Fruit fly (Drosophila melanogaster) whole organism: ENCODE results near the gene betaggt-I.

ENCODE experiments used
- CG8478 ChIP-seq: fragments of >200 bp; optimal IDR thresholded peaks from 2 replicates; lab custom pipeline; 2018; ENCODE audit warnings: inconsistent platforms
- Dll ChIP-seq: fragments of >200 bp; optimal IDR thresholded peaks from 2 replicates; lab custom pipeline; 2017
- EcR ChIP-seq, 2 experiments: fragments of >200 bp; optimal IDR thresholded peaks; 2 replicates each; lab custom pipeline; 2017; ENCODE audit warnings: missing biosample characterization in 2 of 2, missing genetic modification characterization in 2 of 2, missing genetic modification reagents in 2 of 2
- pan ChIP-seq: fragments of >200 bp; optimal IDR thresholded peaks from 2 replicates; lab custom pipeline; 2017
- psq ChIP-seq: fragments of >200 bp; optimal IDR thresholded peaks from 2 replicates; lab custom pipeline; 2017
- usp ChIP-seq: fragments of >200 bp; optimal IDR thresholded peaks from 2 replicates; lab custom pipeline; 2017; ENCODE audit warnings: missing biosample characterization, missing genetic modification characterization, mixed read lengths

betaggt-I gene

dm6 chr2L:4965923-4966322 is 20.5 kb downstream of the betaggt-I start:
- no peak for TF ChIP-seq CG8478 (lab: Kevin White, UChicago)
- no peak for TF ChIP-seq EcR (GFP tag; optimal IDR thresholded peaks at IDR 0.05; lab: Kevin White, UChicago)
- no peak for TF ChIP-seq Dll (lab: Kevin White, UChicago)
- TF ChIP-seq usp (GFP tag; lab: Kevin White, UChicago), result no peak
- no peak for TF ChIP-seq psq (lab: Kevin White, UChicago)
- no peak for TF ChIP-seq pan (lab: Kevin White, UChicago)

- TF ChIP-seq Dll (lab: Kevin White, UChicago) (no peak), pan (lab: Kevin White, UChicago) (no peak), psq (lab: Kevin White, UChicago) (no peak), EcR (GFP tag; optimal IDR thresholded peaks at IDR 0.05; lab: Kevin White, UChicago) (no peak), CG8478 (lab: Kevin White, UChicago) (no peak), usp (GFP tag; lab: Kevin White, UChicago) (no peak)
These were observed 22.1 kb downstream of the betaggt-I start, which contains the start of gene eIF3i for dm6 chr2L:4967511-4967910. Gene eIF3i (minus strand): TSS chr2L:4967775.

- TF ChIP-seq usp (GFP tag; lab: Kevin White, UChicago) (no peak), pan (lab: Kevin White, UChicago) (no peak), EcR (GFP tag; optimal IDR thresholded peaks at IDR 0.05; lab: Kevin White, UChicago) (no peak), CG8478 (lab: Kevin White, UChicago) (no peak), Dll (lab: Kevin White, UChicago) (no peak), psq (lab: Kevin White, UChicago) (no peak)
These were observed 23.4 kb downstream of the betaggt-I start, which contains the start of the genes Scox and Polr1C for dm6 chr2L:4968767-4969166. Gene Scox (minus strand): TSS chr2L:4968935. Gene Polr1C (plus strand): TSS chr2L:4969004.

- no peak for TF ChIP-seq Dll (lab: Kevin White, UChicago)
- TF ChIP-seq usp (GFP tag; lab: Kevin White, UChicago), result no peak
- TF ChIP-seq psq (lab: Kevin White, UChicago), result no peak
- TF ChIP-seq CG8478 (lab: Kevin White, UChicago), result no peak
- no peak for TF ChIP-seq pan (lab: Kevin White, UChicago)
- TF ChIP-seq EcR (GFP tag; optimal IDR thresholded peaks at IDR 0.05; lab: Kevin White, UChicago), result no peak
These were observed 26.0 kb downstream of the betaggt-I start, which contains the start of gene CG14043 for dm6 chr2L:4971329-4971798. Gene CG14043 (plus strand): TSS chr2L:4971702.

DNA sequence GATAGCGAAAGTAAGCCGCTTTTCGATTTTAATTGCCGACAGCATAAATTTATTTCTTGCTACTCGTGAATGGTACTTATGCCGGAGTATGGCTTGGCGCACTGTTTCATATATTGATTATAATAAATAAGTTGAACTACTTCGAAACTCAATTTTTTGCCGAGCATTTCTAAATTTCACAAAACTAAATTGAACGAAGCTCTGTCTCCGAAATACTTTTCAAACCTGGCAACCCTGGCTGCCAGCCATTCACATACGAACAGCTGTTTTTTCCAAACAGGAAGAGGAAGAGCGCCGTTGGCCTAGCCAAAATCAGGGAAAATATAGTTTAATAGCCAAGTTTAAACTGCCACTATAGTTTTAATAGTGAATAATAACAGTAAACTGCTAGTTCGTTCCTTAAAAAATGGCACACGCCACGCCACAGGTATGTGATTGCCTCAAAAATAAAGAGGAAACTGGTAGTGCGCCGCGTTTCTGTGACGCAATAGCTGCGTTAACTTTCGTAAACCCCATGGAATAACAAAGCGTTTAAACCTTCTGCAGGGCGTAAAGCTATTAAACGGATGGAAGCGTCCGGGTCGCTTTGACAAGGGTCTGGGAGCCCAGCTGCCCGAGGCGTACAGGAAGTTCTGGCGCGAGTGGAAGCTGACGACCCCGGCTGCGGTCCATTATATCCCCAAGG is 28.5 kb downstream of the betaggt-I start, which contains the start of gene mRpL28:
TSS of gene mRpL28 (plus strand) at position 246 of the 685 bp plus-strand sequence.
- TF ChIP-seq usp (GFP tag; lab: Kevin White, UChicago) (no peak), CG8478 (lab: Kevin White, UChicago) (no peak), Dll (lab: Kevin White, UChicago) (no peak), EcR (GFP tag; optimal IDR thresholded peaks at IDR 0.05; lab: Kevin White, UChicago) (no peak), pan (lab: Kevin White, UChicago) (no peak)

DNA sequence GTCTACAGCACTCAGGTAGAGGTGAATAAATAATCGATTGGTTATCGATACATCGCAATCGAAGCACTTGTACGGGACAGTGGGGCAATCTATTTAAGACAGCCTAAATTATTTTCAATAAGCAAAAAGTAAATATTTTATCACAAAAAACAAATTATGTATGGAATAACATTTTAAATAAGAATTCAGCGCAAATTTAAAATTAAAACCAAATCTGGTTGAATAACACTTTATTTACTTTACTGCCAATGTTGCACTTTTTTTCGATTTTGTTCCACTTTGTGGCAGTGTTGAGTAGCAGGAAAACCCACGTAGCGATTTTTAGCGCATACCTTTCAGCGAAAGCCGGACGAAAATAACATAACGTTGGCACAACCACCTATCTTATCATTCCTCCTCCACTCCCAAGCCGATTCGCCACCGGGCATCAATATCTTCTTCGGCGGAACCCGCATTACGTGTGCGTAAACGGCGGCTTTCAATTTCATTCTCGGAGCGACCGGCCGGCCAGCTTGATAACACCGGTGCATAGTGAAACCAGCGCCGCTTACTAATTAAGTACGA is 31.7 kb downstream of the betaggt-I start, which contains the start of the genes Gmd and CG3792:
TSS of gene Gmd (minus strand) at position 36 of the 564 bp plus-strand sequence.
TSS of gene CG3792 (plus strand) at position 325 of the 564 bp plus-strand sequence.
- no peak for TF ChIP-seq EcR (GFP tag; optimal IDR thresholded peaks at IDR 0.05; lab: Kevin White, UChicago)
- TF ChIP-seq psq (lab: Kevin White, UChicago), result no peak
- TF ChIP-seq usp (GFP tag; lab: Kevin White, UChicago), result no peak
- TF ChIP-seq CG8478 (lab: Kevin White, UChicago), result no peak
- no peak for TF ChIP-seq Dll (lab: Kevin White, UChicago)
- TF ChIP-seq pan (lab: Kevin White, UChicago), result no peak

DNA sequence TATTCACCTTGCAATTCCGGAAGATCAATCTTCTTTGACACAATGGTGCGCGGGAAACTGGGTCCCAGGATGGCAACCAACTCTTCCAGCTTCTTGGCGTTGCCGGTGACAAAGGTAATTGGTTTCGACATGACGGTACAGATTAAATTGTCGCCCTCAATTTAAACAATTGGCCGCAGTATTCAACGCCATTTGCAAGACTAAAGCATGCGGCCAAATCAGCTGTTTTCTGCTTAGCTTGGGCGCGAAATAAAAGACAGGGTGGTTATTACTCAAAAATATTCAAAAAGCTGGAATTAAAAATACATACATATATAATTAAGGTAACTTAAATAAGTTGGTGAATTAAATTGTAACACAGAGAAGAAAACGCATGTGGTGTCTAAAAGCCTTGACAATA is 33.8 kb downstream of the betaggt-I start, which contains the start of gene CG8891:
TSS of gene CG8891 (minus strand) at position 242 of the 400 bp plus-strand sequence.
- TF ChIP-seq CG8478 (lab: Kevin White, UChicago), result no peak
- no peak for TF ChIP-seq Dll (lab: Kevin White, UChicago)
- no peak for TF ChIP-seq usp (GFP tag; lab: Kevin White, UChicago)

DNA sequence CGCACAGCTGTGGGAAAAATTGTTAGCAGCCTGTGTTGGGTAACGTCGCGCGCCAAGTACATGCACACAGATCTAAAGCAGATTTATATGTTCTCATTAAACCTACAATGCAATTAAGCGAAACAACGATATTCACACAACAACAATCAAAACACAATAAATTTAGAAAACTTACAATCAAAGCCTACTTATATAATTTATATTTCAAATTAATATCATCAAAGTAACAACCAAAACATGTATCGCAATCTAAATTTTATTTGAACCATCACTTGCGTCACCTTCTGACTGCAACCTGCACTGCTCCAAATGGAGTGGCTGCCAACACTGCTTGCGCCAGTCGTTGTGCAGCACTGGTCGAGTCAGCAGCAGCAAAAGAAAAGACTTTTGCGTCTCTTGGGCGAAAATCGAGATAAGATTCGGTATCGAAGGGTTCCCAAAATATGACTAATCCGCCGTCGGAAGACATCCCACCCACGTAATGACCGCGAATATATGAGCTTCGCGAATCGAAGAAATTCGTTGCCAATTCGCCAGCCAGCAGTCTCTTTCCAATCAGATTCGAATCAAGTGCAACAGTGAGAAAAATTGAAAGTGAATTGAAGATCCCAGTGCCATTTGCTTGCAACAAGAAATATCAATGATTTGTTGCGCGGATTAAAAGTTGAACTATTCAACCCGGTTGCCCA is 36.0 kb downstream of the betaggt-I start, which contains the start of the genes CG8892 and CG34126:
TSS of gene CG8892 (minus strand) at position 315 of the 689 bp plus-strand sequence.
TSS of gene CG34126 (plus strand) at position 337 of the 689 bp plus-strand sequence.
- TF ChIP-seq pan (lab: Kevin White, UChicago) (no peak), usp (GFP tag; lab: Kevin White, UChicago) (no peak), psq (lab: Kevin White, UChicago) (no peak), EcR (GFP tag; optimal IDR thresholded peaks at IDR 0.05; lab: Kevin White, UChicago) (no peak), CG8478 (lab: Kevin White, UChicago) (no peak), Dll (lab: Kevin White, UChicago) (no peak)

- no peak for TF ChIP-seq CG8478 (lab: Kevin White, UChicago)
- TF ChIP-seq psq (lab: Kevin White, UChicago), result no peak
- TF ChIP-seq usp (GFP tag; lab: Kevin White, UChicago), result no peak
- no peak for TF ChIP-seq EcR (GFP tag; optimal IDR thresholded peaks at IDR 0.05; lab: Kevin White, UChicago)
- no peak for TF ChIP-seq Dll (lab: Kevin White, UChicago)
- no peak for TF ChIP-seq pan (lab: Kevin White, UChicago)
These were observed 36.8 kb downstream of the betaggt-I start for dm6 chr2L:4982098-4982646.
